Fruit fly (Drosophila melanogaster) whole organism, embryonic: Measurements from ENCODE around the gene Scgalpha.
A peak's percentile ranks its signal among the peaks of the same experiment; 100 is the strongest.

Experiments
- Bteb2 ChIP-seq: fragments of 200-800 bp; sonication (Bioruptor generic); optimal IDR thresholded peaks from 2 replicates; lab custom pipeline; 2016; ENCODE audit warnings: missing biosample characterization, missing genetic modification characterization
- CG18764 ChIP-seq: fragments of 200-800 bp; sonication (Bioruptor generic); optimal IDR thresholded peaks from 3 replicates; lab custom pipeline; 2016; ENCODE audit warnings: missing biosample characterization, missing genetic modification characterization
- CG6791 ChIP-seq: fragments of 200-800 bp; sonication (Bioruptor generic); IDR thresholded peaks from 3 replicates; pipeline ENCODE4 v1.3.6; 2022; ENCODE audit warnings: missing biosample characterization, missing genetic modification characterization; ENCODE audit not compliant: partially characterized antibody
- lmd ChIP-seq: fragments of 200-800 bp; sonication (Bioruptor generic); IDR thresholded peaks from 2 replicates; pipeline ENCODE4 v1.3.6; 2022; ENCODE audit warnings: missing biosample characterization, missing genetic modification characterization

DNA sequence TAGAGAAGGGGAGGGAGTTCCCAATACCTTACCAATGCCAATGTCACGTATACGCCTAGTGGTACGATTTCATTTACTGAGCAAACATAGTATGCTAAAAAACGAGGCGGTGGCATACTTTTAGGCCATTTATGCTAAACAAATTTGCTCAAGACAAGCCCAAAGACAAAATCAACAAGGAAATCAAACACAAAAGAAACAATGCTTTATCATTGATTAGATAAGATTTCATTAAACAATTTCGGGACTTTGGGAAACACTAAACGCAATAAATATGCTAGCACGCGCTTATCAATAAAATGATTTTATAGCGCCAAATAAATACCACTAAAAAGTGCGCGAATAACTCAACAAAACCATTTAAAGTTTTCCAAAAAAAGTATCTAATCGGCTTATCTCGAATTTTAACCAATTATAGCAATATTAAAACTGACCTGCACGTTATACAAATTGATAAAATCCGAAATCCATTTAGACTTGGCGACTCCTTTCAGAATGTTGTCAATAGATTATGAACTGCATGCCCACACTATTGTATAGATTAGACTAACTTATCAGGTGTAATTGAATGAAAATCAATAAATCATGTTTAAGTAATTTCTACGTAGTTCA lies 47.4 kb downstream of the Scgalpha start:
- no peak for TF ChIP-seq lmd
- TF ChIP-seq Bteb2 = peak; percentile 30
- no peak for TF ChIP-seq CG6791
- no peak for TF ChIP-seq CG18764 (GFP tag; lab: Kevin White, UChicago)
